Fruit fly (Drosophila melanogaster): ENCODE data around the gene Jig.

Gene Jig

DNA sequence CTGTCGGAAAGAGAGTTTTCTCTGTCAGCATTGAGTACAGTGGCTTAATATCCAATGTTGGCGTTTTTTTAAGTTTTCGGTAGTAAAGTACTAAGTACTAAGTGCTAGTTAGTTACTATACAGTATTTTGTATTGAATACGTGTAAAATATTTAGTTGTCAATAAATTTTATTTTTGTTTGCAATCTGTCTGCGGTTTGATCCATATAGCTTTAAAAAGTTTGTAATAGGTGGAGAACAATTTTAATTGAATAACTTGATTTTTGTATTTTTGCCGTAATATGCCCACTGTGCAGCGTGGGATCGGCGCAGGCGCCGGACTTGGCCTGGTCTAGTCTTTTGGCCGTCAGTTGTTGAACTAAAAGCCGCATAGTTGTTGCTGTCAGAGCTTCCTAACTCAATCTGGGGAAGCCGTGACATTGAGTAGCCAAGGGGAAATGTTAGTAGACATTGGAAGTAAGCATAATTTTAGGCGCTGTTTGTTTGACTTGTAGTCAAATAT, 2.3 kb upstream of the Jig start (continued):
- TF ChIP-seq ems (GFP tag; optimal IDR thresholded peaks at IDR 0.05) (peak; percentile 93), CG6854 (GFP tag; optimal IDR thresholded peaks at IDR 0.05) (peak; percentile 93), Dp (GFP tag; optimal IDR thresholded peaks at IDR 0.05) (no peak), CG2678 (tag; optimal IDR thresholded peaks at IDR 0.05) (peak; percentile 96), Atf-2 (GFP tag; optimal IDR thresholded peaks at IDR 0.05) (peak; percentile 88), CG6683 (GFP tag; optimal IDR thresholded peaks at IDR 0.05) (peak; percentile 92), slbo (GFP tag; IDR thresholded peaks at IDR 0.05) (peak; percentile 81), esg (GFP tag; conservative IDR thresholded peaks at IDR 0.05) (peak; percentile 82), Sry-δ (GFP tag; optimal IDR thresholded peaks at IDR 0.05) (peak; percentile 57), CG15479 (GFP tag; optimal IDR thresholded peaks at IDR 0.05) (no peak), CG17385 (GFP tag; optimal IDR thresholded peaks at IDR 0.05) (peak; percentile 89), peb (GFP tag; IDR thresholded peaks at IDR 0.05) (peak; percentile 73; the same call in 1 of the 2 replicates), seq (GFP tag; IDR thresholded peaks at IDR 0.05) (peak; percentile 89), vvl (GFP tag; IDR thresholded peaks at IDR 0.05) (peak; percentile 92), Oli (tag; optimal IDR thresholded peaks at IDR 0.05) (peak; percentile 95), Dip3 (GFP tag; optimal IDR thresholded peaks at IDR 0.05) (peak; percentile 83), pan (optimal IDR thresholded peaks at IDR 0.05) (no peak), pan (GFP tag; optimal IDR thresholded peaks at IDR 0.05 in 1 of 2, IDR thresholded peaks at IDR 0.05 in 1 of 2) (peak in 1 of 2 experiments; percentile 91), sqz (GFP tag; optimal IDR thresholded peaks at IDR 0.05) (peak; percentile 80), CG10959 (GFP tag; IDR thresholded peaks at IDR 0.05) (peak; percentile 42; the same call in 1 of the 2 replicates), corto (GFP tag; optimal IDR thresholded peaks at IDR 0.05) (no peak), slou (GFP tag; optimal IDR thresholded peaks at IDR 0.05) (peak; percentile 77), toy (GFP tag; IDR thresholded peaks at IDR 0.05) (no peak), ERR (GFP tag; optimal IDR thresholded peaks at IDR 0.05) (peak; percentile 85), CkIIα-i1 (GFP tag; IDR thresholded peaks at IDR 0.05) (peak; percentile 19; the same call in 1 of the 2 replicates), CG15601 (tag; optimal IDR thresholded peaks at IDR 0.05) (peak; percentile 81), NK7.1 (GFP tag; optimal IDR thresholded peaks at IDR 0.05) (peak; percentile 88), en (GFP tag; optimal IDR thresholded peaks at IDR 0.05) (peak; percentile 78), Hr39 (optimal IDR thresholded peaks at IDR 0.05) (no peak), kni (GFP tag; optimal IDR thresholded peaks at IDR 0.05) (peak; percentile 68), lola (GFP tag; optimal IDR thresholded peaks at IDR 0.05) (peak in 1 of 3 experiments; percentile 65), CG9727 (GFP tag; optimal IDR thresholded peaks at IDR 0.05) (peak; percentile 91), CG17359 (tag; optimal IDR thresholded peaks at IDR 0.05) (peak; percentile 92), dan (GFP tag; IDR thresholded peaks at IDR 0.05) (no peak), CG15514 (GFP tag; optimal IDR thresholded peaks at IDR 0.05) (peak; percentile 84), ci (GFP tag; IDR thresholded peaks at IDR 0.05) (peak; percentile 88), nerfin-1 (tag; optimal IDR thresholded peaks at IDR 0.05) (peak; percentile 91), CG2116 (GFP tag; optimal IDR thresholded peaks at IDR 0.05) (peak; percentile 60), CG4854 (GFP tag; optimal IDR thresholded peaks at IDR 0.05) (peak; percentile 84), CG8089 (GFP tag; optimal IDR thresholded peaks at IDR 0.05) (peak; percentile 75), CG14965 (GFP tag; optimal IDR thresholded peaks at IDR 0.05; ENCODE audit: borderline replicate concordance) (peak; percentile 55), odd (GFP tag; optimal IDR thresholded peaks at IDR 0.05) (peak; percentile 95), stwl (tag; optimal IDR thresholded peaks at IDR 0.05) (no peak), CG33213 (GFP tag; optimal IDR thresholded peaks at IDR 0.05) (peak; percentile 78), oc (tag; optimal IDR thresholded peaks at IDR 0.05) (peak; percentile 88), so (GFP tag; IDR thresholded peaks at IDR 0.05) (peak; percentile 87; the same call in 1 of the 3 replicates), prd (optimal IDR thresholded peaks at IDR 0.05) (no peak), prd (GFP tag; IDR thresholded peaks at IDR 0.05) (peak; percentile 84), Mes4 (GFP tag; optimal IDR thresholded peaks at IDR 0.05) (peak; percentile 87), CG10431 (GFP tag; optimal IDR thresholded peaks at IDR 0.05) (peak; percentile 71), Hr51 (GFP tag; optimal IDR thresholded peaks at IDR 0.05) (peak; percentile 81 to 97)
